Worm (Caenorhabditis elegans) whole organism, L1 larva: Measurements from ENCODE around the gene C02B8.12.

Experiments used
- C16A3.4 ChIP-seq: fragments of 150-350 bp; optimal IDR thresholded peaks from 2 replicates; lab custom pipeline; 2014; ENCODE audit warnings: missing biosample characterization, missing genetic modification characterization
- F16B12.6 ChIP-seq: fragments of 150-350 bp; optimal IDR thresholded peaks from 2 replicates; lab custom pipeline; 2014; ENCODE audit warnings: missing biosample characterization, missing genetic modification characterization
- aha-1 ChIP-seq: fragments of 150-350 bp; optimal IDR thresholded peaks from 2 replicates; lab custom pipeline; 2014; ENCODE audit warnings: missing biosample characterization, missing genetic modification characterization
- aly-2 ChIP-seq: fragments of 150-350 bp; optimal IDR thresholded peaks from 2 replicates; lab custom pipeline; 2014; ENCODE audit warnings: missing biosample characterization, missing genetic modification characterization
- ama-1 ChIP-seq: fragments of 150-350 bp; optimal IDR thresholded peaks from 2 replicates; lab custom pipeline; 2014
- blmp-1 ChIP-seq: fragments of 150-350 bp; optimal IDR thresholded peaks from 2 replicates; lab custom pipeline; 2014; ENCODE audit warnings: missing biosample characterization, missing genetic modification characterization
- ceh-88 ChIP-seq: fragments of 200-800 bp; sonication (Bioruptor generic); IDR thresholded peaks from 2 replicates; pipeline ENCODE4 v1.3.6; 2022; ENCODE audit warnings: missing genetic modification characterization, missing compliant biosample characterization
- ces-1 ChIP-seq: fragments of 150-350 bp; optimal IDR thresholded peaks from 2 replicates; lab custom pipeline; 2014; ENCODE audit warnings: missing biosample characterization, missing genetic modification reagents, missing genetic modification characterization
- dpl-1 ChIP-seq, 3 experiments: fragments of 150-350 bp in 2 of 3; sonication (generic microtip) in 1 of 3; optimal IDR thresholded peaks; 2 replicates each; lab custom pipeline; 2014 to 2017; ENCODE audit warnings: missing biosample characterization in 3 of 3, missing genetic modification characterization in 3 of 3, missing genetic modification reagents in 3 of 3
- efl-1 ChIP-seq, 4 experiments: fragments of 150-350 bp; optimal IDR thresholded peaks in 3 of 4; peaks in 1 of 4; 1 replicate in 1 of 4; 2 replicates in 3 of 4; lab custom pipeline; 2014; ENCODE audit warnings: missing biosample characterization in 2 of 4, missing genetic modification characterization in 2 of 4, missing genetic modification reagents in 2 of 4
- egl-27 ChIP-seq, 2 experiments: fragments of 150-350 bp in 1 of 2; sonication (generic microtip); optimal IDR thresholded peaks; 3 replicates each; lab custom pipeline; 2017 to 2018; ENCODE audit warnings: missing biosample characterization in 2 of 2, missing genetic modification characterization in 2 of 2, missing genetic modification reagents in 2 of 2
- elt-2 ChIP-seq: sonication (generic microtip); optimal IDR thresholded peaks from 2 replicates; lab custom pipeline; 2016; ENCODE audit warnings: missing genetic modification characterization, mild to moderate bottlenecking, inconsistent platforms, missing compliant biosample characterization, missing genetic modification reagents
- elt-3 ChIP-seq, 6 experiments: fragments of 150-350 bp in 1 of 6; sonication (generic microtip); optimal IDR thresholded peaks; 2 replicates each; lab custom pipeline; 2017 to 2018; ENCODE audit warnings: missing biosample characterization in 6 of 6, missing genetic modification characterization in 6 of 6, inconsistent platforms in 1 of 6
- ets-5 ChIP-seq: fragments of 200-800 bp; sonication (Bioruptor generic); IDR thresholded peaks from 2 replicates; pipeline ENCODE4 v1.3.6; 2022; ENCODE audit warnings: missing genetic modification characterization, missing compliant biosample characterization
- fkh-10 ChIP-seq: sonication (generic microtip); optimal IDR thresholded peaks from 2 replicates; lab custom pipeline; 2017; ENCODE audit warnings: missing biosample characterization, missing genetic modification reagents, missing genetic modification characterization
- fos-1 ChIP-seq: fragments of 150-350 bp; optimal IDR thresholded peaks from 2 replicates; lab custom pipeline; 2014; ENCODE audit warnings: missing biosample characterization, missing genetic modification characterization
- grh-1 ChIP-seq: fragments of 200-800 bp; sonication (Bioruptor generic); IDR thresholded peaks from 2 replicates; pipeline ENCODE4 v1.3.6; 2022; ENCODE audit warnings: missing genetic modification reagents, missing genetic modification characterization, missing compliant biosample characterization
- hlh-17 ChIP-seq: fragments of 200-800 bp; sonication (Bioruptor generic); optimal IDR thresholded peaks from 2 replicates; lab custom pipeline; 2018; ENCODE audit warnings: missing genetic modification characterization, mild to moderate bottlenecking, missing compliant biosample characterization, moderate library complexity, borderline replicate concordance
- isw-1 ChIP-seq: fragments of 200-800 bp; sonication (Bioruptor generic); IDR thresholded peaks from 2 replicates; pipeline ENCODE4 v1.3.6; 2022; ENCODE audit warnings: missing genetic modification characterization, missing compliant biosample characterization
- jun-1 ChIP-seq: fragments of 150-350 bp; optimal IDR thresholded peaks from 2 replicates; lab custom pipeline; 2014; ENCODE audit warnings: missing biosample characterization, missing genetic modification reagents, missing genetic modification characterization
- lin-14 ChIP-seq: fragments of 200-800 bp; sonication (Bioruptor generic); optimal IDR thresholded peaks from 2 replicates; lab custom pipeline; 2018; ENCODE audit warnings: mild to moderate bottlenecking, missing genetic modification characterization, moderate library complexity, missing compliant biosample characterization
- lin-35 ChIP-seq, 2 experiments: fragments of 150-350 bp; optimal IDR thresholded peaks; 2 replicates each; lab custom pipeline; 2014; ENCODE audit warnings: missing biosample characterization in 2 of 2, missing genetic modification characterization in 2 of 2, missing genetic modification reagents in 2 of 2
- lin-39 ChIP-seq: fragments of 150-350 bp; optimal IDR thresholded peaks from 2 replicates; lab custom pipeline; 2014; ENCODE audit warnings: missing biosample characterization, missing genetic modification reagents, missing genetic modification characterization
- lir-3 ChIP-seq: sonication (generic microtip); optimal IDR thresholded peaks from 2 replicates; lab custom pipeline; 2016; ENCODE audit warnings: mild to moderate bottlenecking, missing genetic modification characterization, moderate library complexity, missing compliant biosample characterization; ENCODE audit not compliant: poor library complexity
- lsy-2 ChIP-seq, 2 experiments: fragments of 150-350 bp; optimal IDR thresholded peaks; 2 replicates each; lab custom pipeline; 2014; ENCODE audit warnings: missing biosample characterization in 2 of 2, missing genetic modification characterization in 2 of 2
- mab-9 ChIP-seq: fragments of 200-800 bp; sonication (Bioruptor generic); IDR thresholded peaks from 2 replicates; pipeline ENCODE4 v1.3.6; 2022; ENCODE audit warnings: missing genetic modification reagents, missing genetic modification characterization, missing compliant biosample characterization
- mdl-1 ChIP-seq, 2 experiments: fragments of 150-350 bp; optimal IDR thresholded peaks; 2 replicates each; lab custom pipeline; 2014 to 2017; ENCODE audit warnings: missing biosample characterization in 2 of 2, missing genetic modification characterization in 2 of 2, inconsistent platforms in 1 of 2
- mef-2 ChIP-seq: fragments of 150-350 bp; optimal IDR thresholded peaks from 2 replicates; lab custom pipeline; 2014; ENCODE audit warnings: missing biosample characterization, missing genetic modification characterization
- mep-1 ChIP-seq: fragments of 150-350 bp; optimal IDR thresholded peaks from 2 replicates; lab custom pipeline; 2014; ENCODE audit warnings: missing biosample characterization, missing genetic modification characterization
- nhr-19 ChIP-seq: fragments of 200-800 bp; sonication (Bioruptor generic); conservative IDR thresholded peaks from 2 replicates; pipeline ENCODE4 v1.3.6; 2022; ENCODE audit warnings: missing genetic modification characterization, missing compliant biosample characterization
- nhr-20 ChIP-seq: sonication (generic microtip); optimal IDR thresholded peaks from 2 replicates; lab custom pipeline; 2016; ENCODE audit warnings: mild to moderate bottlenecking, missing genetic modification characterization, missing compliant biosample characterization
- nhr-71 ChIP-seq: sonication (generic microtip); optimal IDR thresholded peaks from 2 replicates; lab custom pipeline; 2016; ENCODE audit warnings: mild to moderate bottlenecking, missing genetic modification characterization, moderate library complexity, missing compliant biosample characterization
- nhr-90 ChIP-seq: sonication (generic microtip); optimal IDR thresholded peaks from 2 replicates; lab custom pipeline; 2016; ENCODE audit warnings: mild to moderate bottlenecking, missing genetic modification characterization, missing compliant biosample characterization; ENCODE audit not compliant: poor library complexity
- pax-3 ChIP-seq: fragments of 200-800 bp; sonication (Bioruptor generic); optimal IDR thresholded peaks from 2 replicates; lab custom pipeline; 2018; ENCODE audit warnings: mild to moderate bottlenecking, missing genetic modification characterization, moderate library complexity, missing compliant biosample characterization
- pqm-1 ChIP-seq: sonication (generic microtip); optimal IDR thresholded peaks from 3 replicates; lab custom pipeline; 2017; ENCODE audit warnings: missing biosample characterization, missing genetic modification characterization
- rnt-1 ChIP-seq: sonication (generic microtip); optimal IDR thresholded peaks from 2 replicates; lab custom pipeline; 2016; ENCODE audit warnings: mild to moderate bottlenecking, missing genetic modification characterization, moderate library complexity, missing compliant biosample characterization
- snu-23 ChIP-seq: sonication (generic microtip); optimal IDR thresholded peaks from 2 replicates; lab custom pipeline; 2016; ENCODE audit warnings: missing genetic modification characterization, missing compliant biosample characterization
- swsn-7 ChIP-seq: sonication (generic microtip); optimal IDR thresholded peaks from 2 replicates; lab custom pipeline; 2016; ENCODE audit warnings: missing genetic modification characterization, missing compliant biosample characterization
- tlp-1 ChIP-seq: fragments of 150-350 bp; optimal IDR thresholded peaks from 2 replicates; lab custom pipeline; 2014; ENCODE audit warnings: missing biosample characterization, missing genetic modification characterization
- unc-130 ChIP-seq: fragments of 150-350 bp; optimal IDR thresholded peaks from 2 replicates; lab custom pipeline; 2017; ENCODE audit warnings: missing biosample characterization, missing genetic modification characterization, inconsistent platforms
- unc-30 ChIP-seq: sonication (generic microtip); optimal IDR thresholded peaks from 2 replicates; lab custom pipeline; 2017; ENCODE audit warnings: missing biosample characterization, missing genetic modification characterization
- unc-98 ChIP-seq: fragments of 200-800 bp; sonication (Bioruptor generic); IDR thresholded peaks from 2 replicates; pipeline ENCODE4 v1.3.6; 2022; ENCODE audit warnings: missing genetic modification characterization, missing compliant biosample characterization
- vab-15 ChIP-seq: sonication (generic microtip); optimal IDR thresholded peaks from 2 replicates; lab custom pipeline; 2017; ENCODE audit warnings: missing genotype, mild to moderate bottlenecking, missing genetic modification characterization, missing compliant biosample characterization
- xbp-1 ChIP-seq: sonication (generic microtip); optimal IDR thresholded peaks from 2 replicates; lab custom pipeline; 2016; ENCODE audit warnings: missing genetic modification characterization, missing compliant biosample characterization
- zip-4 ChIP-seq: fragments of 200-800 bp; sonication (Bioruptor generic); optimal IDR thresholded peaks from 2 replicates; lab custom pipeline; 2018; ENCODE audit warnings: mild to moderate bottlenecking, missing genetic modification characterization, moderate library complexity, missing compliant biosample characterization
- ztf-11 ChIP-seq, 2 experiments: sonication (generic microtip); optimal IDR thresholded peaks; 2 replicates each; lab custom pipeline; 2016 to 2017; ENCODE audit warnings: missing genetic modification characterization in 2 of 2, missing biosample characterization in 1 of 2, missing compliant biosample characterization in 1 of 2

The C02B8.12 gene

DNA sequence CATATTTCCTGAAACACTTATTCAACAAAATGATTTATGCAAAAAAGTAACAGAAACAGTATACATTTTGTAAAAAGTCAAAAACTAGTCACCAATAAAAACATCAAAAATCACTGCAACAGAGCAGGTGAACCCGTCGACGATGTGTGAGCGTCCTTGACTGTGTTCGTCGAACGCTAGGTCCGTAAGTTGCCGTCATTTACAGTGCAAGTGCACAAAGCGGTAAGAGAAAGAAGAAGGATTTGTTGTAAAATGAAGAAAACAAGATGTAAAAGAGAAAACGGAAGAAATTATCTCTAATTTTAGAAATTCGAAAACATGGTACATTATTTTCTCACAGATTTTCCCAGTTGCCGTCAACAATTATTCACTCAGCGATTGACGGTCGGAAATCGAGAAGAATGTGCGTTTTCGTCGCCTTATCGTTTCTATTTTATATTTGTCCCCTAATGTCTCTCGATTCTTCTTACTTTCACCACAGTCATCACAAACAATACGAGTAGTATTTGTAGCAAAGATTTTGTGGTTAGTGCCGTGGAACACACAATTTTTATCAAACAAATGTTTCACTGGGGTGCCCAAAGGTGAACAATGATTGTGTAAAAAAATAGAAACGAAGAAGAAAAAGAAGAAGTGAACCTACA lies 33.8 kb downstream of the C02B8.12 start:
- TF ChIP-seq elt-2 (tag; lab: Kevin White, UChicago) (peak; percentile 16), nhr-20 (tag; lab: Kevin White, UChicago) (no peak), hlh-17 (GFP tag; lab: Kevin White, UChicago) (no peak), unc-98 (GFP tag; lab: Robert Waterston, UW) (no peak), mef-2 (no peak), aha-1 (tag; lab: Kevin White, UChicago) (no peak), xbp-1 (tag; lab: Kevin White, UChicago) (no peak), nhr-90 (tag; lab: Kevin White, UChicago) (peak; percentile 15), lin-39 (tag; lab: Kevin White, UChicago) (no peak), ama-1 (lab: Kevin White, UChicago) (no peak), vab-15 (tag; lab: Kevin White, UChicago) (no peak), ets-5 (GFP tag; lab: Robert Waterston, UW) (no peak), mdl-1 (tag; optimal IDR thresholded peaks at IDR 0.05; lab: Kevin White, UChicago) (no peak), elt-3 (tag; optimal IDR thresholded peaks at IDR 0.05; lab: Kevin White, UChicago) (peak in 2 of 6 experiments; percentile 4 to 78), ces-1 (no peak), pqm-1 (tag; lab: Kevin White, UChicago) (no peak), grh-1 (peak; percentile 17; the same call in 1 of the 2 replicates), zip-4 (no peak), F16B12.6 (tag; lab: Kevin White, UChicago) (peak; percentile 80), ceh-88 (GFP tag; lab: Robert Waterston, UW) (no peak), pax-3 (tag; lab: Kevin White, UChicago) (no peak), fkh-10 (GFP tag; lab: Kevin White, UChicago) (no peak), lin-14 (GFP tag; lab: Kevin White, UChicago) (peak; percentile 43), rnt-1 (peak; percentile 22), efl-1 (optimal IDR thresholded peaks at IDR 0.05; lab: Kevin White, UChicago) (no peak), efl-1 (GFP tag; optimal IDR thresholded peaks at IDR 0.05 in 1 of 2; lab: Kevin White, UChicago) (peak; percentile 12 to 69), isw-1 (GFP tag; lab: Robert Waterston, UW) (no peak), jun-1 (tag; lab: Kevin White, UChicago) (peak; percentile 10), snu-23 (peak; percentile 24), lsy-2 (tag; optimal IDR thresholded peaks at IDR 0.05; lab: Kevin White, UChicago) (no peak), ztf-11 (tag; optimal IDR thresholded peaks at IDR 0.05; lab: Kevin White, UChicago) (no peak), nhr-19 (GFP tag; lab: Robert Waterston, UW) (no peak; the same call in 1 of the 2 replicates), egl-27 (tag; optimal IDR thresholded peaks at IDR 0.05; lab: Kevin White, UChicago) (no peak), unc-130 (tag; lab: Kevin White, UChicago) (no peak), C16A3.4 (tag; lab: Kevin White, UChicago) (no peak), blmp-1 (peak; percentile 44), mab-9 (GFP tag; lab: Robert Waterston, UW) (no peak), aly-2 (tag; lab: Kevin White, UChicago) (no peak), swsn-7 (tag; lab: Kevin White, UChicago) (peak; percentile 9), mep-1 (tag; lab: Kevin White, UChicago) (peak; percentile 65), lin-35 (GFP tag; optimal IDR thresholded peaks at IDR 0.05; lab: Kevin White, UChicago) (peak in 1 of 2 experiments; percentile 15), unc-30 (tag; lab: Kevin White, UChicago) (no peak), lir-3 (tag; lab: Kevin White, UChicago) (no peak), nhr-71 (peak; percentile 23), tlp-1 (tag; lab: Kevin White, UChicago) (no peak), fos-1 (tag; lab: Kevin White, UChicago) (no peak), dpl-1 (GFP tag; optimal IDR thresholded peaks at IDR 0.05; lab: Kevin White, UChicago) (peak in 1 of 3 experiments; percentile 2)
